Worm (Caenorhabditis elegans) whole organism, late embryonic: ENCODE measurements around the gene srh-33.

ENCODE experiments used
- C38D4.7 ChIP-seq: fragments of 200-800 bp; sonication (Bioruptor generic); optimal IDR thresholded peaks from 2 replicates; lab custom pipeline; 2018; ENCODE audit warnings: mild to moderate bottlenecking, missing genetic modification characterization, moderate library complexity, missing compliant biosample characterization
- K09A11.1 ChIP-seq: sonication (generic microtip); optimal IDR thresholded peaks from 2 replicates; lab custom pipeline; 2017; ENCODE audit warnings: antibody characterized with exemption, mild to moderate bottlenecking, missing genetic modification characterization, missing compliant biosample characterization; ENCODE audit not compliant: insufficient read depth
- ama-1 ChIP-seq: fragments of 150-350 bp; optimal IDR thresholded peaks from 2 replicates; lab custom pipeline; 2014
- ceh-14 ChIP-seq: sonication (generic microtip); optimal IDR thresholded peaks from 2 replicates; lab custom pipeline; 2016; ENCODE audit warnings: missing genotype, missing genetic modification characterization, missing compliant biosample characterization
- ceh-18 ChIP-seq: sonication (generic microtip); optimal IDR thresholded peaks from 2 replicates; lab custom pipeline; 2016; ENCODE audit warnings: missing genetic modification characterization, missing compliant biosample characterization
- ceh-22 ChIP-seq: sonication (generic microtip); optimal IDR thresholded peaks from 2 replicates; lab custom pipeline; 2017; ENCODE audit warnings: missing biosample characterization, missing genetic modification characterization
- ceh-45 ChIP-seq: fragments of 200-800 bp; sonication (Bioruptor generic); IDR thresholded peaks from 2 replicates; pipeline ENCODE4 v1.3.6; 2022; ENCODE audit warnings: missing genetic modification reagents, missing genetic modification characterization, missing compliant biosample characterization
- ceh-6 ChIP-seq: fragments of 200-800 bp; sonication (Bioruptor generic); optimal IDR thresholded peaks from 2 replicates; lab custom pipeline; 2018; ENCODE audit warnings: mild to moderate bottlenecking, missing genetic modification characterization, missing compliant biosample characterization
- che-1 ChIP-seq: sonication (generic microtip); optimal IDR thresholded peaks from 2 replicates; lab custom pipeline; 2016; ENCODE audit warnings: mild to moderate bottlenecking, missing genetic modification characterization, missing compliant biosample characterization
- dmd-4 ChIP-seq: sonication (generic microtip); optimal IDR thresholded peaks from 2 replicates; lab custom pipeline; 2016; ENCODE audit warnings: borderline replicate concordance, missing genetic modification characterization, missing compliant biosample characterization
- elt-2 ChIP-seq: sonication (generic microtip); optimal IDR thresholded peaks from 2 replicates; lab custom pipeline; 2016; ENCODE audit warnings: missing genetic modification reagents, missing genetic modification characterization, missing compliant biosample characterization
- ets-4 ChIP-seq: sonication (generic microtip); optimal IDR thresholded peaks from 2 replicates; lab custom pipeline; 2016; ENCODE audit warnings: missing genetic modification characterization, missing compliant biosample characterization
- eyg-1 ChIP-seq: sonication (generic microtip); optimal IDR thresholded peaks from 2 replicates; lab custom pipeline; 2016; ENCODE audit warnings: missing genotype, missing genetic modification characterization, missing compliant biosample characterization
- fax-1 ChIP-seq: sonication (generic microtip); optimal IDR thresholded peaks from 2 replicates; lab custom pipeline; 2016; ENCODE audit warnings: missing genotype, missing genetic modification characterization, missing compliant biosample characterization
- fkh-6 ChIP-seq: sonication (generic microtip); optimal IDR thresholded peaks from 2 replicates; lab custom pipeline; 2016; ENCODE audit warnings: missing genetic modification characterization, missing compliant biosample characterization
- hlh-13 ChIP-seq: fragments of 200-800 bp; sonication (Bioruptor generic); optimal IDR thresholded peaks from 2 replicates; lab custom pipeline; 2018; ENCODE audit warnings: mild to moderate bottlenecking, missing genetic modification characterization, missing compliant biosample characterization
- hlh-30 ChIP-seq: sonication (generic microtip); optimal IDR thresholded peaks from 2 replicates; lab custom pipeline; 2017; ENCODE audit warnings: antibody characterized with exemption, missing genetic modification characterization, missing compliant biosample characterization; ENCODE audit not compliant: insufficient read depth
- hlh-6 ChIP-seq: sonication (generic microtip); optimal IDR thresholded peaks from 2 replicates; lab custom pipeline; 2016; ENCODE audit warnings: missing genotype, missing genetic modification characterization, missing compliant biosample characterization
- hlh-8 ChIP-seq: sonication (generic microtip); optimal IDR thresholded peaks from 2 replicates; lab custom pipeline; 2016; ENCODE audit warnings: missing genotype, missing genetic modification characterization, missing compliant biosample characterization
- lim-6 ChIP-seq: sonication (generic microtip); optimal IDR thresholded peaks from 2 replicates; lab custom pipeline; 2016; ENCODE audit warnings: missing genetic modification characterization, missing compliant biosample characterization
- lin-11 ChIP-seq: fragments of 200-800 bp; sonication (Bioruptor generic); optimal IDR thresholded peaks from 2 replicates; lab custom pipeline; 2018; ENCODE audit warnings: mild to moderate bottlenecking, missing genetic modification characterization, missing compliant biosample characterization
- madf-2 ChIP-seq: sonication (generic microtip); optimal IDR thresholded peaks from 2 replicates; lab custom pipeline; 2017; ENCODE audit warnings: missing genetic modification characterization, missing compliant biosample characterization
- nfya-1 ChIP-seq: sonication (generic microtip); optimal IDR thresholded peaks from 2 replicates; lab custom pipeline; 2017; ENCODE audit warnings: missing genetic modification characterization, mild to moderate bottlenecking, missing compliant biosample characterization, antibody characterized with exemption, moderate library complexity
- nhr-11 ChIP-seq: fragments of 150-350 bp; optimal IDR thresholded peaks from 2 replicates; lab custom pipeline; 2014; ENCODE audit warnings: missing biosample characterization, missing genetic modification characterization
- nhr-232 ChIP-seq: sonication (generic microtip); optimal IDR thresholded peaks from 2 replicates; lab custom pipeline; 2016; ENCODE audit warnings: missing genetic modification characterization, missing compliant biosample characterization
- pag-3 ChIP-seq: sonication (generic microtip); optimal IDR thresholded peaks from 2 replicates; lab custom pipeline; 2016; ENCODE audit warnings: missing compliant biosample characterization, missing genetic modification characterization, borderline replicate concordance
- pat-9 ChIP-seq: fragments of 200-800 bp; sonication (Bioruptor generic); optimal IDR thresholded peaks from 2 replicates; lab custom pipeline; 2018; ENCODE audit warnings: mild to moderate bottlenecking, missing genetic modification characterization, moderate library complexity, missing compliant biosample characterization
- pqm-1 ChIP-seq: sonication (generic microtip); optimal IDR thresholded peaks from 2 replicates; lab custom pipeline; 2016; ENCODE audit warnings: missing genetic modification characterization, missing compliant biosample characterization
- ref-2 ChIP-seq: sonication (generic microtip); optimal IDR thresholded peaks from 2 replicates; lab custom pipeline; 2016; ENCODE audit warnings: missing genetic modification characterization, missing compliant biosample characterization
- rnt-1 ChIP-seq: sonication (generic microtip); optimal IDR thresholded peaks from 2 replicates; lab custom pipeline; 2016; ENCODE audit warnings: missing genetic modification characterization, missing compliant biosample characterization
- sdc-2 ChIP-seq: sonication (generic microtip); optimal IDR thresholded peaks from 2 replicates; lab custom pipeline; 2016; ENCODE audit warnings: missing genotype, missing genetic modification characterization, missing compliant biosample characterization
- tbx-2 ChIP-seq: sonication (generic microtip); optimal IDR thresholded peaks from 2 replicates; lab custom pipeline; 2016; ENCODE audit warnings: missing genetic modification characterization, missing compliant biosample characterization
- tbx-7 ChIP-seq: sonication (generic microtip); optimal IDR thresholded peaks from 2 replicates; lab custom pipeline; 2016; ENCODE audit warnings: missing genotype, missing genetic modification characterization, missing compliant biosample characterization
- unc-42 ChIP-seq: sonication (generic microtip); optimal IDR thresholded peaks from 2 replicates; lab custom pipeline; 2016; ENCODE audit warnings: missing genotype, missing genetic modification characterization, missing compliant biosample characterization
- zip-5 ChIP-seq: sonication (generic microtip); optimal IDR thresholded peaks from 2 replicates; lab custom pipeline; 2016; ENCODE audit warnings: missing genetic modification characterization, missing compliant biosample characterization
- ztf-16 ChIP-seq: sonication (generic microtip); optimal IDR thresholded peaks from 2 replicates; lab custom pipeline; 2017; ENCODE audit warnings: missing genetic modification characterization, missing compliant biosample characterization

srh-33 gene

ce11 chrV:443193-443592, at the start of gene srh-33:
Gene srh-33, minus strand, starts transcription at chrV:443293.
- no peak for TF ChIP-seq che-1 (tag; lab: Kevin White, UChicago)

- TF ChIP-seq pag-3 (tag; lab: Kevin White, UChicago) (no peak), ceh-18 (tag; lab: Kevin White, UChicago) (no peak), ets-4 (tag; lab: Kevin White, UChicago) (no peak), pqm-1 (tag; lab: Kevin White, UChicago) (no peak), dmd-4 (tag; lab: Kevin White, UChicago) (no peak)
Measured at ce11 chrV:491432-491831, 48.3 kb upstream of the srh-33 start, which contains the start of gene str-196. Gene str-196, plus strand, starts transcription at chrV:491732.

- TF ChIP-seq ceh-22 (tag; lab: Kevin White, UChicago) (no peak), nfya-1 (tag; lab: Kevin White, UChicago) (no peak), hlh-8 (no peak), elt-2 (tag; lab: Kevin White, UChicago) (no peak), C38D4.7 (GFP tag; lab: Kevin White, UChicago) (no peak), pag-3 (tag; lab: Kevin White, UChicago) (no peak), pat-9 (tag; lab: Kevin White, UChicago) (no peak), ceh-6 (GFP tag; lab: Kevin White, UChicago) (no peak), tbx-2 (tag; lab: Kevin White, UChicago) (no peak), ceh-18 (tag; lab: Kevin White, UChicago) (no peak)
Measured at ce11 chrV:489320-489719, 46.2 kb upstream of the srh-33 start, which contains the start of gene nhr-106. Gene nhr-106, plus strand, starts transcription at chrV:489620.

ce11 chrV:487980-488379, 44.9 kb upstream of the srh-33 start:
- TF ChIP-seq zip-5 (tag; lab: Kevin White, UChicago) (no peak), lim-6 (tag; lab: Kevin White, UChicago) (no peak), ets-4 (tag; lab: Kevin White, UChicago) (no peak), fkh-6 (tag; lab: Kevin White, UChicago) (no peak), tbx-7 (tag; lab: Kevin White, UChicago) (no peak), hlh-13 (GFP tag; lab: Kevin White, UChicago) (no peak), elt-2 (tag; lab: Kevin White, UChicago) (no peak), rnt-1 (tag; lab: Kevin White, UChicago) (no peak), hlh-8 (no peak), fax-1 (tag; lab: Kevin White, UChicago) (no peak), pqm-1 (tag; lab: Kevin White, UChicago) (no peak), ceh-45 (GFP tag; lab: Robert Waterston, UW) (no peak), ceh-14 (tag; lab: Kevin White, UChicago) (no peak), ztf-16 (no peak), nhr-11 (no peak), hlh-30 (no peak), dmd-4 (tag; lab: Kevin White, UChicago) (no peak)

- TF ChIP-seq nhr-232 (no peak), unc-42 (tag; lab: Kevin White, UChicago) (no peak), ceh-45 (GFP tag; lab: Robert Waterston, UW) (no peak), rnt-1 (tag; lab: Kevin White, UChicago) (no peak)
Measured at ce11 chrV:486684-487083, 43.6 kb upstream of the srh-33 start, which contains the start of gene nhr-211. Gene nhr-211, plus strand, starts transcription at chrV:486984.

ce11 chrV:484285-484890, 41.3 kb upstream of the srh-33 start, which contains the start of gene nhr-212:
Gene nhr-212, plus strand, starts transcription at chrV:484857.
- no peak for TF ChIP-seq K09A11.1
- no peak for TF ChIP-seq sdc-2 (tag; lab: Kevin White, UChicago)
- TF ChIP-seq madf-2 (tag; lab: Kevin White, UChicago): no peak
- no peak for TF ChIP-seq hlh-6 (tag; lab: Kevin White, UChicago)
- TF ChIP-seq ztf-16: no peak
- TF ChIP-seq ref-2: no peak
- no peak for TF ChIP-seq dmd-4 (tag; lab: Kevin White, UChicago)
- no peak for TF ChIP-seq ama-1 (lab: Kevin White, UChicago)
- TF ChIP-seq lin-11 (tag; lab: Kevin White, UChicago): no peak
- TF ChIP-seq rnt-1 (tag; lab: Kevin White, UChicago): no peak
- TF ChIP-seq eyg-1 (tag; lab: Kevin White, UChicago): no peak
